Fruit fly (Drosophila melanogaster) whole organism, embryonic: ENCODE measurements around the gene Iyd.
A peak's percentile ranks its signal among the peaks of the same experiment; 100 is the strongest.

Experiments
- BEAF-32 ChIP-seq: fragments of 200-800 bp; sonication (Bioruptor generic); optimal IDR thresholded peaks from 3 replicates; lab custom pipeline; 2017; ENCODE audit warnings: missing biosample characterization, missing genetic modification characterization, mild to moderate bottlenecking, moderate library complexity, missing genetic modification reagents
- Blimp-1 ChIP-seq: fragments of 200-800 bp; sonication (Bioruptor generic); optimal IDR thresholded peaks from 3 replicates; lab custom pipeline; 2018; ENCODE audit warnings: missing biosample characterization, missing genetic modification characterization, mild to moderate bottlenecking, moderate library complexity, missing genetic modification reagents
- CG10209 ChIP-seq: fragments of 200-800 bp; sonication (Bioruptor generic); optimal IDR thresholded peaks from 3 replicates; lab custom pipeline; 2017; ENCODE audit warnings: missing biosample characterization, mild to moderate bottlenecking, missing genetic modification characterization, missing genetic modification reagents
- CG10431 ChIP-seq: fragments of 200-800 bp; sonication (Bioruptor generic); optimal IDR thresholded peaks from 3 replicates; lab custom pipeline; 2018; ENCODE audit warnings: missing biosample characterization, mild to moderate bottlenecking, missing genetic modification characterization
- CG10543 ChIP-seq: fragments of 200-800 bp; sonication (Bioruptor generic); optimal IDR thresholded peaks from 3 replicates; lab custom pipeline; 2017; ENCODE audit warnings: missing biosample characterization, mild to moderate bottlenecking, missing genetic modification characterization, moderate library complexity
- CG10959 ChIP-seq: fragments of 200-800 bp; sonication (Bioruptor generic); IDR thresholded peaks from 2 replicates; pipeline ENCODE4 v1.3.6; 2022; ENCODE audit warnings: missing biosample characterization, missing genetic modification characterization
- CG14860 ChIP-seq: fragments of 200-800 bp; sonication (Bioruptor generic); IDR thresholded peaks from 3 replicates; pipeline ENCODE4 v1.3.6; 2022; ENCODE audit warnings: missing biosample characterization, missing genetic modification characterization; ENCODE audit not compliant: partially characterized antibody
- CG1529 ChIP-seq: fragments of 200-800 bp; sonication (Bioruptor generic); optimal IDR thresholded peaks from 3 replicates; lab custom pipeline; 2018; ENCODE audit warnings: missing biosample characterization, missing genetic modification characterization
- CG16863 ChIP-seq: fragments of 200-800 bp; sonication (Bioruptor generic); optimal IDR thresholded peaks from 3 replicates; lab custom pipeline; 2016; ENCODE audit warnings: missing biosample characterization, missing genetic modification characterization
- CG18262 ChIP-seq: fragments of 200-800 bp; optimal IDR thresholded peaks from 3 replicates; lab custom pipeline; 2019; ENCODE audit warnings: missing biosample characterization, mild to moderate bottlenecking, missing genetic modification characterization, moderate library complexity
- CG31365 ChIP-seq: fragments of 200-800 bp; sonication (Bioruptor generic); optimal IDR thresholded peaks from 2 replicates; lab custom pipeline; 2018; ENCODE audit warnings: missing biosample characterization, mild to moderate bottlenecking, missing genetic modification characterization
- CG3407 ChIP-seq: fragments of 200-800 bp; sonication (Bioruptor generic); optimal IDR thresholded peaks from 2 replicates; lab custom pipeline; 2018; ENCODE audit warnings: missing biosample characterization, mild to moderate bottlenecking, missing genetic modification characterization
- CG4617 ChIP-seq: fragments of 200-800 bp; sonication (Bioruptor generic); optimal IDR thresholded peaks from 3 replicates; lab custom pipeline; 2016; ENCODE audit warnings: missing biosample characterization, missing genetic modification characterization, borderline replicate concordance
- CG9727 ChIP-seq: fragments of 200-800 bp; sonication (Bioruptor generic); optimal IDR thresholded peaks from 3 replicates; lab custom pipeline; 2017; ENCODE audit warnings: missing biosample characterization, mild to moderate bottlenecking, missing genetic modification characterization
- Chrac-16 ChIP-seq: fragments of 200-800 bp; sonication (Bioruptor generic); optimal IDR thresholded peaks from 3 replicates; lab custom pipeline; 2016; ENCODE audit warnings: missing biosample characterization, missing genetic modification characterization
- CkIIα-i1 ChIP-seq: fragments of 200-800 bp; sonication (Bioruptor generic); IDR thresholded peaks from 2 replicates; pipeline ENCODE4 v1.3.6; 2022; ENCODE audit warnings: missing biosample characterization, missing genetic modification characterization
- E2f1 ChIP-seq: fragments of 200-800 bp; sonication (Bioruptor generic); IDR thresholded peaks from 2 replicates; pipeline ENCODE4 v1.3.6; 2022; ENCODE audit warnings: missing biosample characterization, missing genetic modification characterization
- ERR ChIP-seq: fragments of 200-800 bp; sonication (Bioruptor generic); optimal IDR thresholded peaks from 2 replicates; lab custom pipeline; 2016; ENCODE audit warnings: missing biosample characterization, missing genetic modification characterization
- Elba2 ChIP-seq: fragments of 200-800 bp; sonication (Bioruptor generic); optimal IDR thresholded peaks from 3 replicates; lab custom pipeline; 2016; ENCODE audit warnings: missing biosample characterization, missing genetic modification characterization
- Fer1 ChIP-seq: fragments of 200-800 bp; sonication (Bioruptor generic); optimal IDR thresholded peaks from 2 replicates; lab custom pipeline; 2017; ENCODE audit warnings: missing biosample characterization, mild to moderate bottlenecking, missing genetic modification characterization
- Gsc ChIP-seq: fragments of 200-800 bp; sonication (Bioruptor generic); IDR thresholded peaks from 2 replicates; pipeline ENCODE4 v1.3.6; 2022; ENCODE audit warnings: missing biosample characterization, missing genetic modification characterization
- HmgZ ChIP-seq: fragments of 200-800 bp; sonication (Bioruptor generic); optimal IDR thresholded peaks from 2 replicates; lab custom pipeline; 2018; ENCODE audit warnings: missing biosample characterization, mild to moderate bottlenecking, missing genetic modification characterization
- Hsf ChIP-seq: fragments of 200-800 bp; sonication (Bioruptor generic); optimal IDR thresholded peaks from 3 replicates; lab custom pipeline; 2016; ENCODE audit warnings: missing biosample characterization, missing genetic modification characterization
- Kr ChIP-seq: fragments of 200-800 bp; sonication (Bioruptor generic); optimal IDR thresholded peaks from 2 replicates; lab custom pipeline; 2017; ENCODE audit warnings: missing biosample characterization, mild to moderate bottlenecking, missing genetic modification characterization
- MTF-1 ChIP-seq: fragments of 200-800 bp; sonication (Bioruptor generic); optimal IDR thresholded peaks from 2 replicates; lab custom pipeline; 2018; ENCODE audit warnings: missing biosample characterization, mild to moderate bottlenecking, missing genetic modification characterization, borderline replicate concordance
- NfI ChIP-seq: fragments of 200-800 bp; sonication (Bioruptor generic); optimal IDR thresholded peaks from 3 replicates; lab custom pipeline; 2018; ENCODE audit warnings: missing biosample characterization, mild to moderate bottlenecking, missing genetic modification characterization, moderate library complexity
- Ptx1 ChIP-seq: fragments of 200-800 bp; sonication (Bioruptor generic); IDR thresholded peaks from 2 replicates; pipeline ENCODE4 v1.3.6; 2022; ENCODE audit warnings: missing biosample characterization, missing genetic modification characterization
- Ssrp ChIP-seq: fragments of 200-800 bp; sonication (Bioruptor generic); optimal IDR thresholded peaks from 2 replicates; lab custom pipeline; 2018; ENCODE audit warnings: missing biosample characterization, mild to moderate bottlenecking, missing genetic modification characterization, moderate library complexity
- Tbp ChIP-seq: fragments of >200 bp; optimal IDR thresholded peaks from 2 replicates; lab custom pipeline; 2018; ENCODE audit warnings: missing biosample characterization, missing genetic modification characterization
- Xbp1 ChIP-seq: fragments of 200-800 bp; sonication (Bioruptor generic); optimal IDR thresholded peaks from 3 replicates; lab custom pipeline; 2016; ENCODE audit warnings: missing biosample characterization, mild to moderate bottlenecking, missing genetic modification characterization
- bbx ChIP-seq: fragments of 200-800 bp; sonication (Bioruptor generic); IDR thresholded peaks from 2 replicates; pipeline ENCODE4 v1.3.6; 2022; ENCODE audit warnings: missing biosample characterization, missing genetic modification characterization; ENCODE audit not compliant: partially characterized antibody
- bsh ChIP-seq, 2 experiments: fragments of 200-800 bp; sonication (Bioruptor generic); optimal IDR thresholded peaks; 2 replicates each; lab custom pipeline; 2017 to 2018; ENCODE audit warnings: mild to moderate bottlenecking in 2 of 2, missing biosample characterization in 2 of 2, missing genetic modification characterization in 2 of 2, moderate library complexity in 1 of 2
- cas ChIP-seq: fragments of 200-800 bp; sonication (Bioruptor generic); IDR thresholded peaks from 2 replicates; pipeline ENCODE4 v1.3.6; 2022; ENCODE audit warnings: missing biosample characterization, missing genetic modification characterization
- caup ChIP-seq: fragments of 200-800 bp; sonication (Bioruptor generic); optimal IDR thresholded peaks from 3 replicates; lab custom pipeline; 2017; ENCODE audit warnings: missing biosample characterization, mild to moderate bottlenecking, missing genetic modification characterization, moderate library complexity; ENCODE audit not compliant: severe bottlenecking
- en ChIP-seq: fragments of 200-800 bp; sonication (Bioruptor generic); optimal IDR thresholded peaks from 2 replicates; lab custom pipeline; 2016; ENCODE audit warnings: missing biosample characterization, missing genetic modification characterization
- ewg ChIP-seq: fragments of 200-800 bp; sonication (Bioruptor generic); optimal IDR thresholded peaks from 3 replicates; lab custom pipeline; 2017; ENCODE audit warnings: mild to moderate bottlenecking, missing biosample characterization, missing genetic modification reagents, missing genetic modification characterization
- fd3F ChIP-seq: fragments of 200-800 bp; sonication (Bioruptor generic); optimal IDR thresholded peaks from 2 replicates; lab custom pipeline; 2018; ENCODE audit warnings: missing biosample characterization, mild to moderate bottlenecking, missing genetic modification characterization, moderate library complexity
- knrl ChIP-seq: fragments of 200-800 bp; sonication (Bioruptor generic); IDR thresholded peaks from 3 replicates; pipeline ENCODE4 v1.3.6; 2022; ENCODE audit warnings: missing biosample characterization, missing genetic modification characterization; ENCODE audit not compliant: partially characterized antibody
- p53 ChIP-seq: fragments of 200-800 bp; sonication (Bioruptor generic); optimal IDR thresholded peaks from 2 replicates; lab custom pipeline; 2016; ENCODE audit warnings: missing biosample characterization, missing genetic modification characterization
- sima ChIP-seq: fragments of 200-800 bp; sonication (Bioruptor generic); optimal IDR thresholded peaks from 2 replicates; lab custom pipeline; 2016; ENCODE audit warnings: missing biosample characterization, missing genetic modification characterization
- sna ChIP-seq: fragments of 200-800 bp; sonication (Bioruptor generic); IDR thresholded peaks from 2 replicates; pipeline ENCODE4 v1.3.6; 2022; ENCODE audit warnings: missing biosample characterization, missing genetic modification characterization; ENCODE audit not compliant: partially characterized antibody
- tll ChIP-seq, 2 experiments: fragments of 200-800 bp in 1 of 2; fragments of >200 bp in 1 of 2; sonication (Bioruptor generic) in 1 of 2; optimal IDR thresholded peaks; 2 replicates each; lab custom pipeline; 2017 to 2019; ENCODE audit warnings: missing biosample characterization in 2 of 2, missing genetic modification characterization in 2 of 2, mild to moderate bottlenecking in 1 of 2, moderate library complexity in 1 of 2
- ttk ChIP-seq: fragments of 200-800 bp; sonication (Bioruptor generic); IDR thresholded peaks from 2 replicates; pipeline ENCODE4 v2.1.2; 2022; ENCODE audit warnings: missing biosample characterization, missing genetic modification characterization
- twi ChIP-seq: fragments of 200-800 bp; optimal IDR thresholded peaks from 2 replicates; lab custom pipeline; 2019; ENCODE audit warnings: missing biosample characterization, mild to moderate bottlenecking, missing genetic modification characterization, moderate library complexity
- unpg ChIP-seq: fragments of 200-800 bp; sonication (Bioruptor generic); optimal IDR thresholded peaks from 3 replicates; lab custom pipeline; 2018; ENCODE audit warnings: missing biosample characterization, mild to moderate bottlenecking, missing genetic modification characterization, moderate library complexity
- wdn ChIP-seq: fragments of 200-800 bp; sonication (Bioruptor generic); IDR thresholded peaks from 2 replicates; pipeline ENCODE4 v1.3.6; 2022; ENCODE audit warnings: missing biosample characterization, missing genetic modification characterization
- zf30C ChIP-seq: fragments of 200-800 bp; sonication (Bioruptor generic); optimal IDR thresholded peaks from 3 replicates; lab custom pipeline; 2018; ENCODE audit warnings: missing biosample characterization, mild to moderate bottlenecking, missing genetic modification characterization

Iyd gene

dm6 chr3L:11074043-11074853, 21.8 kb downstream of the Iyd start, which contains the start of the genes Pfdn2 and Noc1 (continued):
- TF ChIP-seq Tbp (GFP tag; lab: Kevin White, UChicago) (no peak), wdn (peak; percentile 39; the same call in 1 of the 2 replicates), Xbp1 (GFP tag; lab: Kevin White, UChicago) (peak; percentile 68), unpg (GFP tag; lab: Kevin White, UChicago) (no peak), tll (GFP tag; optimal IDR thresholded peaks at IDR 0.05; lab: Kevin White, UChicago) (no peak), fd3F (GFP tag; lab: Kevin White, UChicago) (peak; percentile 53), knrl (GFP tag; lab: Robert Waterston, UW) (no peak), CG10209 (GFP tag; lab: Kevin White, UChicago) (peak; percentile 50), en (GFP tag; lab: Kevin White, UChicago) (no peak), CG9727 (GFP tag; lab: Kevin White, UChicago) (peak; percentile 39), HmgZ (peak; percentile 36), Ssrp (peak; percentile 70), caup (no peak), BEAF-32 (GFP tag; lab: Kevin White, UChicago) (peak; percentile 16), MTF-1 (GFP tag; lab: Kevin White, UChicago) (no peak), CG3407 (GFP tag; lab: Kevin White, UChicago) (no peak), twi (tag; lab: Kevin White, UChicago) (peak; percentile 82), bbx (no peak), ttk (GFP tag; lab: Robert Waterston, UW) (0 out of 2 replicates have a peak, but pooled peaks have one; percentile 27), CkIIα-i1 (GFP tag; lab: Robert Waterston, UW) (no peak), Hsf (GFP tag; lab: Kevin White, UChicago) (peak; percentile 54), CG31365 (no peak), CG10543 (GFP tag; lab: Kevin White, UChicago) (no peak), bsh (GFP tag; optimal IDR thresholded peaks at IDR 0.05; lab: Kevin White, UChicago) (peak in 1 of 2 experiments; percentile 62), Ptx1 (GFP tag; lab: Robert Waterston, UW) (peak; percentile 57; the same call in 1 of the 2 replicates), ewg (GFP tag; lab: Kevin White, UChicago) (peak; percentile 53), p53 (no peak), CG14860 (GFP tag; lab: Robert Waterston, UW) (no peak), sima (GFP tag; lab: Kevin White, UChicago) (no peak), Kr (GFP tag; lab: Kevin White, UChicago) (no peak), Gsc (no peak), NfI (peak; percentile 41), CG1529 (no peak), CG16863 (GFP tag; lab: Kevin White, UChicago) (no peak), CG10959 (GFP tag; lab: Robert Waterston, UW) (no peak), Fer1 (GFP tag; lab: Kevin White, UChicago) (no peak), ERR (GFP tag; lab: Kevin White, UChicago) (no peak), CG18262 (tag; lab: Kevin White, UChicago) (peak; percentile 66), CG4617 (GFP tag; lab: Kevin White, UChicago) (peak; percentile 59), zf30C (GFP tag; lab: Kevin White, UChicago) (no peak), Elba2 (GFP tag; lab: Kevin White, UChicago) (no peak), Blimp-1 (no peak), cas (0 out of 2 replicates have a peak, but pooled peaks have one; percentile 7), sna (GFP tag; lab: Robert Waterston, UW) (no peak), E2f1 (GFP tag; lab: Robert Waterston, UW) (peak; percentile 42; the same call in 1 of the 2 replicates), Chrac-16 (GFP tag; lab: Kevin White, UChicago) (peak; percentile 42), CG10431 (GFP tag; lab: Kevin White, UChicago) (no peak)
